Worm (Caenorhabditis elegans) whole organism, L2 larva: ENCODE results near the gene lim-6.

ENCODE experiments used
- ceh-16 ChIP-seq: fragments of 150-350 bp; optimal IDR thresholded peaks from 2 replicates; lab custom pipeline; 2014; ENCODE audit warnings: missing biosample characterization, missing genetic modification characterization
- egl-27 ChIP-seq: sonication (generic microtip); optimal IDR thresholded peaks from 3 replicates; lab custom pipeline; 2017; ENCODE audit warnings: missing biosample characterization, missing genetic modification reagents, missing genetic modification characterization
- elt-3 ChIP-seq: sonication (generic microtip); optimal IDR thresholded peaks from 2 replicates; lab custom pipeline; 2017; ENCODE audit warnings: missing biosample characterization, missing genetic modification characterization
- lin-13 ChIP-seq: fragments of 150-350 bp; optimal IDR thresholded peaks from 2 replicates; lab custom pipeline; 2014; ENCODE audit warnings: missing biosample characterization, missing genetic modification reagents, missing genetic modification characterization
- mdl-1 ChIP-seq, 2 experiments: fragments of 150-350 bp in 1 of 2; sonication (generic microtip) in 1 of 2; optimal IDR thresholded peaks; 2 replicates each; lab custom pipeline; 2017; ENCODE audit warnings: missing biosample characterization in 2 of 2, missing genetic modification characterization in 2 of 2
- nhr-12 ChIP-seq: fragments of 150-350 bp; optimal IDR thresholded peaks from 2 replicates; lab custom pipeline; 2014; ENCODE audit warnings: missing biosample characterization, missing genetic modification characterization
- nhr-237 ChIP-seq: fragments of 150-350 bp; optimal IDR thresholded peaks from 2 replicates; lab custom pipeline; 2014; ENCODE audit warnings: missing biosample characterization, missing genetic modification characterization
- snpc-4 ChIP-seq: fragments of 150-350 bp; optimal IDR thresholded peaks from 2 replicates; lab custom pipeline; 2014; ENCODE audit warnings: missing biosample characterization, missing genetic modification characterization
- unc-62 ChIP-seq: fragments of 150-350 bp; optimal IDR thresholded peaks from 2 replicates; lab custom pipeline; 2014; ENCODE audit warnings: missing biosample characterization, missing genetic modification reagents, missing genetic modification characterization

DNA sequence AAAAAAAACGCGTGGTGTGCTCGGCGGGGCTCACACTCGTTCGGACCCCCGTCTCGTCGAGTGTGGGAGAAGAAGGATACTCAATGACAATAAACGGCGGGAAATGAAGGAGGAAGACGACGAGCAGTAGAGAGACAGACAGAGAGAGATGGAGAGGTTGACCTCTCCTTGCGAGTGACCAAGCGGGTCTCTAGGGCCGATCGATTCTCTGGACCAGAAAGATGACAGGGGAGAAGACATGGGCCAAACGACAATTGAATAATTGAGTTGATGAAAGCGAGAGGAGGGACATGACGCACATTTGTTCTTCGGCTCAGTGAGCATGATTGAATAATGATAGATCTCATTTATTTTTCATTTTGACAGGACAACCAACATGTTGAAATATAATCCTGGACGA is 48.1 kb downstream of the lim-6 start:
- TF ChIP-seq nhr-237 (tag; lab: Kevin White, UChicago) (no peak), egl-27 (no peak), nhr-12 (tag; lab: Kevin White, UChicago) (no peak), elt-3 (tag; lab: Kevin White, UChicago) (no peak), lin-13 (GFP tag; lab: Kevin White, UChicago) (peak; percentile 8), unc-62 (GFP tag; lab: Kevin White, UChicago) (no peak), snpc-4 (no peak), ceh-16 (tag; lab: Kevin White, UChicago) (no peak), mdl-1 (tag; optimal IDR thresholded peaks at IDR 0.05; lab: Kevin White, UChicago) (no peak)
